Fruit fly (Drosophila melanogaster): ENCODE measurements around the gene CG46025.

The CG46025 gene

DNA sequence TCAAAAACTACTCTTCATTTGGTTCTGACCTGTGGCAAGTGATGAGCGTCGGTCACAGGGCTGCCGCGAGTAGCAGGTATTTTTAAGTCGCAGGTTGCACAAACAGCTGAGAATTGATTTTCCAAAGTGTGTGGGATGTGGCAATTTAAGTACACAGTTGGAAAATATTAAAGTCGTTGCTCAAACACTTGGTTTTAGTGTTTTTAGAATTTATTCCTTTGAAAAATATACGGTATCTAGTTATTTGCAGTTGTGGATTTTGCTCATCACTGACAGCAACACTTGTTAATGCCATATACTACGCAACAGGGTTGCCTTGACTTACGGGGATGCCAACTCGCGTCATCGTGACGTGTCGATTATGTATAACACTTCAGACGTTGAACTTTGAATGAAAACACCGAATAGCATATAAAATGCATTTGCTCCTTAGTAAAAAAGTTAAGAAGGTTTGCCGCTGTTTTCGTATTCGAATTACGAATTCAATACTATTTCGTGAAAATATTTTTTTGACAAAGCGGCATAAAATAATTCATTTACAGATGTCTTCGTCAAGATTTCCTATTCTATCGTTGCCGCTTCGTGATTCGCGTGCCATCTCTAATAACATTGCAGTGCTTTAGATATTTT lies 45.9 kb downstream of the CG46025 start, which contains the start of the genes Herp and r2d2 (continued):
- TF ChIP-seq Stat92E (GFP tag; optimal IDR thresholded peaks at IDR 0.05) (peak in 1 of 3 experiments; percentile 66), CG17385 (GFP tag; optimal IDR thresholded peaks at IDR 0.05) (peak; percentile 83), CG2129 (GFP tag; IDR thresholded peaks at IDR 0.05; ENCODE audit: partially characterized antibody) (peak; percentile 45), trem (tag; optimal IDR thresholded peaks at IDR 0.05) (peak; percentile 99), CG7839 (tag; optimal IDR thresholded peaks at IDR 0.05) (peak; percentile 91), Rfx (GFP tag; IDR thresholded peaks at IDR 0.05) (peak; percentile 94), CG6272 (GFP tag; IDR thresholded peaks at IDR 0.05) (peak; percentile 84), CG12219 (GFP tag; optimal IDR thresholded peaks at IDR 0.05) (peak; percentile 83), ara (GFP tag; IDR thresholded peaks at IDR 0.05) (peak; percentile 76), CG15601 (tag; optimal IDR thresholded peaks at IDR 0.05) (peak; percentile 85), Sox102F (GFP tag; optimal IDR thresholded peaks at IDR 0.05) (no peak), HLHmδ (GFP tag; optimal IDR thresholded peaks at IDR 0.05) (no peak), dmrt99B (tag; optimal IDR thresholded peaks at IDR 0.05) (peak; percentile 87), Dip2 (GFP tag; IDR thresholded peaks at IDR 0.05) (no peak), CG8089 (GFP tag; optimal IDR thresholded peaks at IDR 0.05) (peak; percentile 89), Atf3 (GFP tag; optimal IDR thresholded peaks at IDR 0.05) (peak; percentile 91), PHDP (tag; optimal IDR thresholded peaks at IDR 0.05) (peak; percentile 88), crc (GFP tag; optimal IDR thresholded peaks at IDR 0.05) (peak; percentile 89), CG4617 (GFP tag; optimal IDR thresholded peaks at IDR 0.05; ENCODE audit: borderline replicate concordance) (peak; percentile 93), CG10267 (tag; optimal IDR thresholded peaks at IDR 0.05) (peak; percentile 82), CrebB (tag; optimal IDR thresholded peaks at IDR 0.05) (peak; percentile 81), Side (GFP tag; optimal IDR thresholded peaks at IDR 0.05) (peak; percentile 94), HLH3B (GFP tag; IDR thresholded peaks at IDR 0.05) (peak; percentile 86), CG3847 (GFP tag; IDR thresholded peaks at IDR 0.05) (peak; percentile 92), Nf-YC (tag; optimal IDR thresholded peaks at IDR 0.05) (peak; percentile 87), Oli (tag; optimal IDR thresholded peaks at IDR 0.05) (peak; percentile 83), rib (GFP tag; IDR thresholded peaks at IDR 0.05) (peak; percentile 86), ham (GFP tag; IDR thresholded peaks at IDR 0.05) (peak; percentile 65), jumu (GFP tag; optimal IDR thresholded peaks at IDR 0.05) (peak; percentile 94), cg (GFP tag; optimal IDR thresholded peaks at IDR 0.05) (no peak), CG7963 (GFP tag; IDR thresholded peaks at IDR 0.05; ENCODE audit: partially characterized antibody) (no peak), CG8765 (GFP tag; IDR thresholded peaks at IDR 0.05) (peak; percentile 83), pum (GFP tag; optimal IDR thresholded peaks at IDR 0.05) (peak; percentile 94), CG42726 (GFP tag; IDR thresholded peaks at IDR 0.05; ENCODE audit: partially characterized antibody) (no peak; the same call in none of the 2 replicates), CG31365 (tag; optimal IDR thresholded peaks at IDR 0.05) (peak; percentile 74), CTCF (GFP tag; optimal IDR thresholded peaks at IDR 0.05) (peak; percentile 36), CG12155 (GFP tag; optimal IDR thresholded peaks at IDR 0.05) (peak; percentile 87), cato (GFP tag; optimal IDR thresholded peaks at IDR 0.05; ENCODE audit: borderline replicate concordance) (peak; percentile 66), pfk (GFP tag; optimal IDR thresholded peaks at IDR 0.05) (peak; percentile 40), TFAM (GFP tag; optimal IDR thresholded peaks at IDR 0.05) (peak; percentile 50), CG18011 (GFP tag; optimal IDR thresholded peaks at IDR 0.05) (peak; percentile 61), Ssrp (tag; optimal IDR thresholded peaks at IDR 0.05) (peak; percentile 83), Sry-β (GFP tag; optimal IDR thresholded peaks at IDR 0.05) (peak; percentile 98), ind (GFP tag; optimal IDR thresholded peaks at IDR 0.05) (peak; percentile 93), ash1 (GFP tag; optimal IDR thresholded peaks at IDR 0.05) (peak; percentile 55), CG11695 (GFP tag; IDR thresholded peaks at IDR 0.05) (peak; percentile 90), lbe (GFP tag; optimal IDR thresholded peaks at IDR 0.05) (peak; percentile 8), pnt (GFP tag; optimal IDR thresholded peaks at IDR 0.05) (peak; percentile 92), zen2 (GFP tag; IDR thresholded peaks at IDR 0.05; ENCODE audit: partially characterized antibody) (peak; percentile 47; the same call in 1 of the 3 replicates)

Data from whole organism, embryonic.